Worm (Caenorhabditis elegans): Measurements from ENCODE around the gene sdz-24.
"Not testable (repeated sequence)": the region's sequence is repeated elsewhere in the genome, so short reads cannot be mapped to it uniquely, and the experiment has no call there.

The sdz-24 gene

ce11 chrII:658369-658768 lies at the start of gene sdz-24:
Gene sdz-24, plus strand, starts transcription at chrII:658669.
- no peak for TF ChIP-seq lin-35 (GFP tag; optimal IDR thresholded peaks at IDR 0.05)

ce11 chrII:608757-609156 lies 49.7 kb upstream of the sdz-24 start, which contains the start of gene W04H10.1:
Gene W04H10.1, plus strand, starts transcription at chrII:609057.
- TF ChIP-seq hpl-2 (GFP tag; optimal IDR thresholded peaks at IDR 0.05) (no peak), nhr-84 (tag; optimal IDR thresholded peaks at IDR 0.05) (no peak), hlh-17 (GFP tag; optimal IDR thresholded peaks at IDR 0.05; ENCODE audit: borderline replicate concordance) (no peak), lir-3 (tag; optimal IDR thresholded peaks at IDR 0.05; ENCODE audit: poor library complexity) (no peak), snu-23 (GFP tag; optimal IDR thresholded peaks at IDR 0.05) (no peak), nhr-77 (tag; optimal IDR thresholded peaks at IDR 0.05) (no peak), tbx-2 (tag; optimal IDR thresholded peaks at IDR 0.05) (no peak), nhr-19 (GFP tag; conservative IDR thresholded peaks at IDR 0.05) (no peak), ceh-90 (tag; optimal IDR thresholded peaks at IDR 0.05) (no peak), aha-1 (tag; optimal IDR thresholded peaks at IDR 0.05) (no peak), snpc-4 (tag; optimal IDR thresholded peaks at IDR 0.05) (no peak), fkh-4 (tag; optimal IDR thresholded peaks at IDR 0.05; ENCODE audit: borderline replicate concordance) (no peak), hlh-4 (tag; optimal IDR thresholded peaks at IDR 0.05) (no peak), efl-1 (optimal IDR thresholded peaks at IDR 0.05) (no peak), efl-1 (GFP tag; optimal IDR thresholded peaks at IDR 0.05 in 1 of 2) (no peak), ama-1 (optimal IDR thresholded peaks at IDR 0.05) (no peak)

ce11 chrII:612361-612760 lies 46.1 kb upstream of the sdz-24 start, which contains the start of gene clec-118:
Gene clec-118, minus strand, starts transcription at chrII:612461.
- TF ChIP-seq mab-9 (GFP tag; IDR thresholded peaks at IDR 0.05); nhr-28 (tag; optimal IDR thresholded peaks at IDR 0.05); nhr-77 (tag; optimal IDR thresholded peaks at IDR 0.05): not testable (repeated sequence)

- TF ChIP-seq nhr-237 (tag; optimal IDR thresholded peaks at IDR 0.05) = no peak
- TF ChIP-seq pqm-1 (tag; optimal IDR thresholded peaks at IDR 0.05) = no peak
- no peak for TF ChIP-seq nhr-11 (tag; optimal IDR thresholded peaks at IDR 0.05)
- TF ChIP-seq dpl-1 (GFP tag; optimal IDR thresholded peaks at IDR 0.05) = no peak
- no peak for TF ChIP-seq unc-86 (tag; optimal IDR thresholded peaks at IDR 0.05)
- no peak for TF ChIP-seq lsy-2 (tag; optimal IDR thresholded peaks at IDR 0.05)
- no peak for TF ChIP-seq zag-1 (tag; optimal IDR thresholded peaks at IDR 0.05)
- TF ChIP-seq ceh-88 (GFP tag; IDR thresholded peaks at IDR 0.05) = no peak
Observed at ce11 chrII:614701-615100, 43.8 kb upstream of the sdz-24 start.

- TF ChIP-seq elt-2 (tag; optimal IDR thresholded peaks at IDR 0.05) = peak; percentile 15
- TF ChIP-seq mef-2 (tag; optimal IDR thresholded peaks at IDR 0.05) = no peak
- TF ChIP-seq lin-35 (GFP tag; optimal IDR thresholded peaks at IDR 0.05) = peak in 1 of 2 experiments; percentile 18
- TF ChIP-seq nhr-71 (tag; optimal IDR thresholded peaks at IDR 0.05) = no peak
Observed at ce11 chrII:621141-621540, 37.3 kb upstream of the sdz-24 start.

- TF ChIP-seq elt-2 (tag; optimal IDR thresholded peaks at IDR 0.05) = no peak
- no peak for TF ChIP-seq unc-98 (GFP tag; IDR thresholded peaks at IDR 0.05)
- no peak for TF ChIP-seq nhr-19 (GFP tag; conservative IDR thresholded peaks at IDR 0.05)
- no peak for TF ChIP-seq nhr-20 (tag; optimal IDR thresholded peaks at IDR 0.05)
- TF ChIP-seq hlh-4 (tag; optimal IDR thresholded peaks at IDR 0.05) = no peak
- TF ChIP-seq ets-5 (GFP tag; IDR thresholded peaks at IDR 0.05) = no peak
- no peak for TF ChIP-seq aha-1 (tag; optimal IDR thresholded peaks at IDR 0.05)
- no peak for TF ChIP-seq fkh-10 (GFP tag; optimal IDR thresholded peaks at IDR 0.05)
- TF ChIP-seq sptf-1 (tag; optimal IDR thresholded peaks at IDR 0.05) = no peak
- TF ChIP-seq F16B12.6 (tag; optimal IDR thresholded peaks at IDR 0.05) = peak; percentile 6
- TF ChIP-seq isw-1 (GFP tag; IDR thresholded peaks at IDR 0.05) = no peak
- no peak for TF ChIP-seq zag-1 (tag; optimal IDR thresholded peaks at IDR 0.05)
- TF ChIP-seq fkh-4 (tag; optimal IDR thresholded peaks at IDR 0.05; ENCODE audit: borderline replicate concordance) = no peak
- TF ChIP-seq lin-13 (GFP tag; optimal IDR thresholded peaks at IDR 0.05) = peak; percentile 2
- no peak for TF ChIP-seq unc-86 (tag; optimal IDR thresholded peaks at IDR 0.05)
- TF ChIP-seq efl-3 (GFP tag; optimal IDR thresholded peaks at IDR 0.05) = no peak
- peak; percentile 54 for TF ChIP-seq rnt-1 (tag; optimal IDR thresholded peaks at IDR 0.05)
- no peak for TF ChIP-seq ceh-63 (GFP tag; optimal IDR thresholded peaks at IDR 0.05)
- peak; percentile 66 for TF ChIP-seq lin-14 (GFP tag; optimal IDR thresholded peaks at IDR 0.05)
- TF ChIP-seq xbp-1 (tag; optimal IDR thresholded peaks at IDR 0.05) = peak; percentile 28
- TF ChIP-seq ces-1 (GFP tag; optimal IDR thresholded peaks at IDR 0.05) = no peak
- no peak for TF ChIP-seq mef-2 (tag; optimal IDR thresholded peaks at IDR 0.05)
- no peak for TF ChIP-seq nhr-85 (tag)
- no peak for TF ChIP-seq hpl-2 (GFP tag; optimal IDR thresholded peaks at IDR 0.05)
Observed at ce11 chrII:622478-622877, 36.0 kb upstream of the sdz-24 start.
